Worm (Caenorhabditis elegans) whole organism, dauer: ENCODE data around the gene Y7A9D.1.

ENCODE experiments used
- unc-62 ChIP-seq: sonication (generic microtip); optimal IDR thresholded peaks from 2 replicates; lab custom pipeline; 2017; ENCODE audit warnings: missing biosample characterization, missing genetic modification reagents, missing genetic modification characterization

The Y7A9D.1 gene

DNA sequence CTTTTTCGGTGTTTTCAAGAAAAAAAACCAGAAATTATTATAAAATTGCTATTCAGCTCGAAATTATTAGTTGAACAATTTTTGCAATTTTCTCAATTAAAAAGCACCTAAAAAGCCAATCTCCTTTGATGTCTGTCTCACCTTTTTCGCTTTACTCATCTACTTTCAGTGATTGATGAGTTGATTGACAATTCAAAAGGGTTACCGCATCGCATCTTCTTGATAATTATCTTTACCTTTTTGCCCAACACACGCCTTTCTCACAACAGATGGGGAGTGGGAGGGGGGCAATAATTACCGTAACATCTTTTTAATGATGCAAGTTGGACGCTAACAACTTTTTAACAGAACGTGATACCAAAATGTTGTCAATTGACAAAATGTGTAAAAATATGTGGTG lies 14.6 kb upstream of the Y7A9D.1 start:
- no peak for TF ChIP-seq unc-62 (GFP tag; lab: Kevin White, UChicago)

DNA sequence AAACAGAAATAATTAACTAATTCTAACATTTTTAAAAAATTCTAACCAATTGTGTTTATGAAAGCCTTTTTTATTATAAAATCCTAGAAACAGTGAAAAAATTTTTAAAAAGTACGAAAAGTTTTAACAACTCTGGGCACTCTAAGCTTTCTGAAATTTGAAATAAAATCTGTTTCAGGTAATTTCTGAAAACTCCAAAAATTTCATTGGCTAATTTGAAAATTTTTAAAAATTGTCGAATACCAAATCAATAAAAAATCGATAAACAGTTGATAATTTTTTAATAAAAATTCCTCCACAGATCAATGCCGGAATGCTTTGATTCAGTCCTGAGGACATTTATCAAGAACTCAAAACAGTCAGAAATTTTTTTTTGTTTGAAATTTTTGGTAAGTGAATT lies 11.7 kb upstream of the Y7A9D.1 start, which contains the start of gene Y65A5A.24:
Y65A5A.24 (plus strand) TSS at position 301 of the 400 bp plus-strand sequence.
- TF ChIP-seq unc-62 (GFP tag; lab: Kevin White, UChicago): no peak

DNA sequence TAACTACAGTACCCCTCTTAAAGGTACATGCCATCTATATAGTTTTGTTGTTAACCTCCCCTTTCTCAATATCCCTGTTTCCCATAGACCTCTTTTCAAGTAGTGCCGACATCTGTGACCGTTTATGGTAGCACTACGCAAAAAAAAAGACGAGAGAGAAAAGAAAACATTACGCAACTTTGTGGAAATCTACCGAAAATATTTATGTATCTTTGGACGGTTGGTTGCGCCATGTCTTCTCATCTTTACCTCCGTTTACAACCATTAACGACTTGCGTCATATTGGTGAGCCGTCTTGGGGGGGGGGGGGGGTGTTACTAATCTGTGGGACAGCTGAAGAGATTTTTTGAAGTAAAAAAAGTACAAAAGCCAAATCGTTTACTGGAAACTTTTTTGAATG lies 9.5 kb upstream of the Y7A9D.1 start:
- no peak for TF ChIP-seq unc-62 (GFP tag; lab: Kevin White, UChicago)

DNA sequence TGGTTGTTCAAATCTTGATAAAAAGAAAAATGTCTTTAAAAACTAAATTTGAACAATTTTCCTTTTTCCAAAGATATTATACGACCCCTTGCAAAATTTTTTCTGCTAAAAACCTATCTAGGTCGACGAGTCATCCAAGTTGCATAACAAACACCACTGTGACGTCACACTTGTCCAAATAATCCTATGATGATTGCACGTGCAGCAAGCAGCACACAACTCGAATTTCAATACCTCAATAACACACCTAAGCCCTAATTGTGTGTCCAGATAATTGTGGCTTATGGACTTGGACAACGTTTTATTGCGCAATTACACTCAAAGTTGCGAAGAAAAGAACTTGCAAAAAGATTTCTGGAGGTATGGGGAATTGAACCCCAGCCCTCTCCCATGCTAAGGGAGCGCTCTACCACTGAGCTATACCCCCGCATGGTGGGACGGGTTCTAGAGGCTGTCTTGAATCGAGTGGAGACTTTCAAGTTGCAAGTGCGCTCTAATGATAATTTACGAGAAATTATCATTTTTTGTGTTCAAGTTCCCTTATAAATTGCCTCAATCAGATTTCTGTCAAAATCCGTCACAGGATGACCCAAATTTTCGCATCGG lies 6.9 kb upstream of the Y7A9D.1 start:
- TF ChIP-seq unc-62 (GFP tag; lab: Kevin White, UChicago): no peak

DNA sequence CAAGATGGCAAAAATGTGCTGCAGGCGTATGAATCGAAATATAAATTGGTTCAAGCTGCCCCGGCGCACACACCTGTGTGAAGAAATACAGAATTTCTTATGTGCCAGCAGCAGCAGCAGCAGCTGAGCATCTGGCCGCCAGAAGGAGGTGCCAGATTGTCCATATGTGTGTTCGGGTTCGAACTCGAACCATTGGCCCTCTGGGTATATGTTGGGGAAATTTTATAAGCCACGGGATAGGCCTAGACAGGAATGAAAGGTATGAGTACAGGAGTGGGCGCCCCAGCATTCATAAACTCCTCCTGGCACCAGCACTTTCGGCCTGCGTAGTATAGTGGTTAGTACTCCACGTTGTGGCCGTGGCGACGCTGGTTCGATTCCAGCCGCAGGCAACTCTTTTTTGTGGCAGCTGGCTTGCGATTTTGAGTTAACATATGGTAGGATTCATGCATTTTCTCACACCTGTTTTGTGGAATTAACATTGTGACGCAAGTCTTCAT lies 6.2 kb upstream of the Y7A9D.1 start:
- TF ChIP-seq unc-62 (GFP tag; lab: Kevin White, UChicago): no peak

DNA sequence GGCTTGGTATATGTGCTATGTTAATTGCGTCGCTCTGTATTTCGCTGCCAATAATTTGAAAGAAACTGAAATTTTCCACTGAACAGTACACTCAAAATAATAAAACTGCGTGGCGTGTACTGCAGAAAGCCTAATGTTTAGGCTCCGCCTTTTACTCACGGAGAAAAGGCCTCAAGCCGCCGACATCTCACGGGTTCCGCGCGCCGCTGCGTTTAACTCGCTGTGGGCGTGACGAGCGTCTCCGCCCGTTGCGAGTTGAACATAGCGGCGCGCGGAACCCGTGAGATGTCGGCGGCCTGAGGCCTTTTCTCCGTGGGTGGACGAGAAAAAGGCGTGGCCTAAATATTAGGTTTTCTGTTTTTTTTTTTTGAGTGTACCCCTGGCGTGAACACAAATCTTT lies 2.6 kb upstream of the Y7A9D.1 start:
- TF ChIP-seq unc-62 (GFP tag; lab: Kevin White, UChicago): no peak

DNA sequence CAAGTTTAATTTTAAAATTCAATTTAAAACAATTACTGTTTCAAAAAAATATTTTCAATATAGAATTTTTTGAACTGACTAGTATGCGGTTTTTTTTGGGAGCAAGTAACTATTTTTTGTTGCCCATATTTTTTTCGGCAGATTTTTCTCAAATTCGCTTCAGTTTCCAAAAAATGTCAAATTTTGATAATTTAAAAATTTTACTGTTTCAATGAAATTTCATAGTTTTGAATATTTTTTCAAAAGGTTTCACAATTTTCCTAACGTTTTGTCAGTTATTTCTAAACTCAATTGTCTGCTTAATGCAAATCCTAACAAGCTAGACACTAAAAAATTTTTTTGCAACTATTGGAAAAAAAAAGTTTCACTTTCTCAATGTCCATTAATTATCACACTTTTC lies 1.1 kb downstream of the Y7A9D.1 start:
- TF ChIP-seq unc-62 (GFP tag; lab: Kevin White, UChicago): no peak

DNA sequence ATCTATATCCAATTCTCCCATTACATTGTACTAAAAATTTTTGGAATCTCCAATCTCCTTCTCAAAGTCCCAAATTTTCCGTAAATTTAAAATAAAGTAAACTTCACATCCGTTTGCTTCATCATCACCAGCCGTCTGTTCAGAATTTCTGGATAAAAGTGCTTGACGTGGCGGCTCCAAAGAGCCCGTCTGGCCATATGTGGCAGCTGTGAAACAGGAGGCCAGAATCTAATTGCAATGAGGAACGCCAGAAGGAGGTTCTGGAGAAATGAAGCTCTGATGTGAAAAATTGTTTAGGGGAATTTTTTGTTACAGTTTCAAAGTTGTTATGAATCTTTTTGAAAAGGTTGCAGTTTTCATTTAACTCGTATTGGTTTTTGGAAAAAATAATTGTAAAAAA lies 1.7 kb downstream of the Y7A9D.1 start:
- no peak for TF ChIP-seq unc-62 (GFP tag; lab: Kevin White, UChicago)

DNA sequence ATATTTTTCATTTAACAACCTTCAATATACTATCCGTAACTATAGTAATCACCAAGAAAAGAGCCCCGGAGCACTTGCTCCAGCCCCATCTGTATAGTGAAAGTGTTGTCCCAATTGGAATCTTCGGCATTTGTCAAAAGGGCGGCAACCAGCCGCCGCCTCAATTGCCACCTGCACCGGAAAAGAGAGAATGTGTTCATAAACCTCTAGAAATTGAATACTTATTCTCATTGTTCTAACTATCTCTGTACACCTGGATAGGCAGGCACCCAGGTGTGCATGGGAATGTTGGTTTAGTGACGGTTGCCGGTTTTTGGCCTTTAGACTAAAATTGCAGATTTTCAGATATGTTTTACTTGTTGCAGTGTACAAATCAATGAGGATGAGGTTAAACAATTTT lies 4.1 kb downstream of the Y7A9D.1 start:
- TF ChIP-seq unc-62 (GFP tag; lab: Kevin White, UChicago): no peak

DNA sequence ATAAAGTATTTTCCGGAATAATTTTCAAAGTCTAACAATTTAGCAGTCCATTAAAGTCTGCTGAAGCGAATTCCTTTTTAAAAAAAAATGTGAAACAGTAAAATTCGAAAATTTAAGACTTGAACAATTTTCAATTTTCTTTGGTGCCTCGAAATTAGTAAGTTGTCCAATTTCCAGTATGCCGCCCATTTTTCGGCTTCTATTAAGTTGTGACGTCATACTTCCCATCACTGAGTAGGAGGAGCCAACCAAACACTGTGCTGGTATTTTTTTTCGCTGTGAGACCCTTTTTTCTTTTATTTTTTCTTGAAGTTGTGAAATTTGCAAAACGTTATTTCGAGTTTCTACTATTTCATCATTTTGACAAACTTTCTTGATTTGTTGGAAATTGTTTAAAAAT lies 11.4 kb downstream of the Y7A9D.1 start:
- no peak for TF ChIP-seq unc-62 (GFP tag; lab: Kevin White, UChicago)

DNA sequence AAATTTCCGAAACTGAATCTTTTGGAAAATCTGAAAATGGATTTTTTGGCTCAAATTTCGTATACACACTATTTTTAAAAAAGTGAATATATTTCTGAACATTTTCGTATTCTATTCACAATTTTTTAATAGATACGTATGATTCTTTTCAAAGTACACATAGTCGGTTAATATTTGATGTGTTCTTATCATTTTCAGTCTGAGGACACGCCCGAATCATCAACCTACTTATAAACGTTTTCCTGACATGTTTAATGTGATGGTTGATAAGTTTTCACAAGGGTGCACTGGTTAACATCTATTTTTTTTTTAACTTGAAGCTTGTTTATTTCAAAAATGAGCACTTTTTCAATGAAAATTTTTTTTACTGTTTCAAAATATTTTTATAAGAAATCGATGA lies 17.4 kb downstream of the Y7A9D.1 start:
- TF ChIP-seq unc-62 (GFP tag; lab: Kevin White, UChicago): no peak

DNA sequence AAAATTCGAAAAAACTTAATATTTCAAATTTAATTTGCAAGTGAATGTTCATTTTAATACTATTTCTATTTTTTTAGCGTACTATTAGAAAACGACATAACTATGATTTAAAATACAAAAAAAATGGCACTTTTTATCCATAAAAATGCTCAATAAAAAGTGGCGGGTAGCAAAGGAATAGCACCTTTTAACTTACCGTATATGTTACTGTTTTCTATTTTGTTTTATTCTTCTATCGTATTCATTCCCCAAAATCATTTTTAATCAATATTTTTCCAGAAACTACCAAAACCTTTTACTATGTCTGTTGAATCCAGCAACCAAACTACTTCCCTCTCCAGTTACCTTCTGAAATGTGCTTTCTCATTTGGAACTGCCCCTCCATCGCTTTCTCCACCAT lies 31.3 kb downstream of the Y7A9D.1 start, which contains the start of gene C35D6.4:
C35D6.4 (plus strand) TSS at position 301 of the 400 bp plus-strand sequence.
- TF ChIP-seq unc-62 (GFP tag; lab: Kevin White, UChicago): no peak

DNA sequence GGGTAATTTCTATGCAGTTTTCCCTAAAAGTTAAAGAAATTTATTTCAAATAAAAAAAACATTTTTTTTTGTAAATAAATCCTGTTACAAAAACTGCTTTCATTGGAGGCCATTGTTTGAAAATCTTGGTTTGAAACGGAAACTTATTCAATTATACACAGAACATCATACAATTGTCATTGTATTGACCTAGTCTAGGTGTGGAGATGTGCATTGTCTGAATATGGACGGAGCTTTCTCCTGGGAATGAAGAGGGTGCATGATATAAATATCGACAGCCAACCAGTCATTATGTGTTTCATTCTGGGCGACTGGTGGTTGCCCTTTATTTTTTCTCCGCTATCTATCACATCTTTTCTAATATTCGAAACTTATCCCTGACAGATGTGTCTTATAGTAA lies 35.5 kb downstream of the Y7A9D.1 start, which contains the start of gene C35D6.3:
C35D6.3 (plus strand) TSS at position 301 of the 400 bp plus-strand sequence.
- TF ChIP-seq unc-62 (GFP tag; lab: Kevin White, UChicago): no peak

DNA sequence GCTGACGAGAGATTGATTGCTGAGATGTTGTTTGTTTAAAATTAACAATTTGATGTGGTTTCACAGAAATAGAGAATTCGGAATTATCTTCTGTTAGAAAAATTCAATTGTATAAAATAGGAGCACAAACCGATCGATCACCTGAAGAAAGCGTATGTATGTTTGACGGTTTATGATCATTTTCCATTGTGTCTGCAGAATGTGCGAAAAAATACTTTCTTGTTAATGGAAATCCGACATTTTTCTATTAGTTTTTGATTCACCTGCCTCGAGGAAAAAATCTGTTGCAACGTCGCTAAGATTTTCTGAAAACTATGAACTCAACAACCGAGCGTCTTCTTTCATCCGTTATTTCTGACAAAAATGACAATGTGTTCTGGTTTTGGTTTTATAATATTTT lies 45.3 kb downstream of the Y7A9D.1 start, which contains the start of gene C35D6.13:
C35D6.13 (plus strand) TSS at position 301 of the 400 bp plus-strand sequence.
- no peak for TF ChIP-seq unc-62 (GFP tag; lab: Kevin White, UChicago)

DNA sequence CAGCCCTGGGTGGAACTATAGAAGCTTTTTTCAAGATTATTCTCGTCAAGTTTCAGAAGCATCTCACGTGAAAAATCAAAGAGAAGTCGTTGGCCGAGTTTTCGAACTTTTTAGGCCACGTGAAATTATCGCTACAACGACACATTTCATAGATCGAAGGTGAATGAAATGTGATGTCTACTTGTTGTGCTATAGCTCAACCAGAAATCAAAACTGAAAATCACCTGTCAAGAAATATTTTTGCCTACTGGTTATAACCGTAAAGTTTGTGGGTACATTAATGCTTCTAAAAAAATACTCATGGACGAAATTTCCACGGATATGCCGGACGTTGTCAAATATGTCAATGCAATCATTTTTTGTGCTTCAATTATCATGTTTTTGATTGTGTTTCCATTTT lies 47.0 kb downstream of the Y7A9D.1 start, which contains the start of gene srz-38:
srz-38 (plus strand) TSS at position 301 of the 400 bp plus-strand sequence.
- no peak for TF ChIP-seq unc-62 (GFP tag; lab: Kevin White, UChicago)

DNA sequence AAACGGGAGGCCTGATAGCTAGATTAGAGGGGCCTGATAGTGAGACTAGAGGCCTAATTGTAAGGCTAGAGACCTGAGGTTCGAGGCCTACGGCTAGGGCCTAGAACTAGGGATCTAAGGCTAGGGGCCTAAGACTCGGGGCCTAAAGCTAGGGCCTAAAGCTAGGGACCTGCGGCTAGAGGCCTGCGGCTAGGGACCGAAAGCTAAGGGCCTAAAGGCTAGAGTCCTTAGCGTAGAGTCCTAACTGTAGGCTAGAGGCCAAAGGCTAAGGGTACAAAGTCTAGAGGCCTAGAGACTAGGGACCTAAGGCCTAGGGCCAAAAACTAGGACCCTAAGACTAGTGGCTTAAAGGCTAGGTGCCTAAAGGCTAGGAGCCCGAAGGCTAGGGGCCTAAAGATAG lies 48.9 kb downstream of the Y7A9D.1 start:
- no peak for TF ChIP-seq unc-62 (GFP tag; lab: Kevin White, UChicago)

DNA sequence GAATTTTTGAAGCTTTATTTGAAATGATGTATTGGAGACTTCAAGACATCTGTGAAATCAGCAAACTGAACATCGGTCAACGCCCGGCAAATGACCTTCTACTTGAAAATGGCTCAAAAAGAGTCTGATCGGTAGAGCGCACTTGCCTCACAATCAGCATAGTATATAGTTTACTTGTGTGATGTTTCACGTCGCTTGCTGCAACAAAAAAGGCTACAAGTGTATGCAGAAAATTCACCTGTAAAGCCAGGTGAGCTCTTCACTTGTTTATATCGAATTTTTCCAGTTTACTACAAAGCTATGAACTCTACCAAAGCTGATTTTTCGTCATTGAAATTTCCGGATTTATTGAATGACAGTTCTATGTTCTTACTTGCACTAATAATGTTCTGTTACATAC lies 49.4 kb downstream of the Y7A9D.1 start, which contains the start of gene srz-71:
srz-71 (plus strand) TSS at position 301 of the 400 bp plus-strand sequence.
- no peak for TF ChIP-seq unc-62 (GFP tag; lab: Kevin White, UChicago)
